Fruit fly (Drosophila melanogaster): ENCODE data around the gene MagR.

MagR gene

dm6 chrX:15733995-15734394 lies at the start of gene MagR, which contains the start of gene CG12379:
Gene MagR (plus strand): TSS chrX:15734270.
Gene CG12379 (minus strand): TSS chrX:15733996.
- peak; percentile 26 for TF ChIP-seq CG33017 (tag; optimal IDR thresholded peaks at IDR 0.05)
- TF ChIP-seq cnc (optimal IDR thresholded peaks at IDR 0.05): no peak
- TF ChIP-seq bab1 (GFP tag; optimal IDR thresholded peaks at IDR 0.05): peak; percentile 65
- TF ChIP-seq toe (GFP tag; optimal IDR thresholded peaks at IDR 0.05): peak; percentile 87
- TF ChIP-seq CG7101 (tag; optimal IDR thresholded peaks at IDR 0.05): peak; percentile 69
- no peak for TF ChIP-seq CG5204 (GFP tag; optimal IDR thresholded peaks at IDR 0.05)
- no peak for TF ChIP-seq kay (GFP tag; ENCODE audit: borderline replicate concordance)
- TF ChIP-seq Clk (GFP tag; optimal IDR thresholded peaks at IDR 0.05): no peak
- TF ChIP-seq CG1620 (GFP tag; optimal IDR thresholded peaks at IDR 0.05): peak; percentile 90
- TF ChIP-seq Mnt (GFP tag; optimal IDR thresholded peaks at IDR 0.05): peak; percentile 87
- peak; percentile 57 for TF ChIP-seq pad (GFP tag; optimal IDR thresholded peaks at IDR 0.05)
- peak; percentile 77 for TF ChIP-seq Crg-1 (GFP tag; optimal IDR thresholded peaks at IDR 0.05)
- TF ChIP-seq Hr96 (GFP tag; optimal IDR thresholded peaks at IDR 0.05): no peak
- TF ChIP-seq tj (GFP tag; optimal IDR thresholded peaks at IDR 0.05): peak; percentile 51
- peak; percentile 71 for TF ChIP-seq CG11617 (GFP tag; optimal IDR thresholded peaks at IDR 0.05)
- TF ChIP-seq CG14711 (tag; optimal IDR thresholded peaks at IDR 0.05): peak; percentile 53
- TF ChIP-seq CG12768 (GFP tag; optimal IDR thresholded peaks at IDR 0.05): peak; percentile 38
- TF ChIP-seq cic (GFP tag; optimal IDR thresholded peaks at IDR 0.05): no peak
- TF ChIP-seq ovo (GFP tag; optimal IDR thresholded peaks at IDR 0.05): peak; percentile 44
- TF ChIP-seq CG7045 (GFP tag; optimal IDR thresholded peaks at IDR 0.05): peak; percentile 41

dm6 chrX:15684419-15684818 lies 49.7 kb upstream of the MagR start:
- TF ChIP-seq CG1620 (GFP tag; optimal IDR thresholded peaks at IDR 0.05): no peak
- TF ChIP-seq ovo (GFP tag; optimal IDR thresholded peaks at IDR 0.05): no peak
- TF ChIP-seq CG7045 (GFP tag; optimal IDR thresholded peaks at IDR 0.05): no peak
- TF ChIP-seq tj (GFP tag; optimal IDR thresholded peaks at IDR 0.05): no peak
- TF ChIP-seq kay (GFP tag; ENCODE audit: borderline replicate concordance): no peak
- no peak for TF ChIP-seq pad (GFP tag; optimal IDR thresholded peaks at IDR 0.05)
- TF ChIP-seq CG5204 (GFP tag; optimal IDR thresholded peaks at IDR 0.05): no peak
- no peak for TF ChIP-seq CG14711 (tag; optimal IDR thresholded peaks at IDR 0.05)
- TF ChIP-seq Clk (GFP tag; optimal IDR thresholded peaks at IDR 0.05): no peak
- no peak for TF ChIP-seq bab1 (GFP tag; optimal IDR thresholded peaks at IDR 0.05)

dm6 chrX:15688757-15689156 lies 45.3 kb upstream of the MagR start, which contains the start of gene CG15599:
Gene CG15599 (minus strand): TSS chrX:15688857.
- TF ChIP-seq Crg-1 (GFP tag; optimal IDR thresholded peaks at IDR 0.05) (no peak), pad (GFP tag; optimal IDR thresholded peaks at IDR 0.05) (no peak), CG1620 (GFP tag; optimal IDR thresholded peaks at IDR 0.05) (no peak), cnc (optimal IDR thresholded peaks at IDR 0.05) (no peak), kay (GFP tag; ENCODE audit: borderline replicate concordance) (no peak), toe (GFP tag; optimal IDR thresholded peaks at IDR 0.05) (no peak), CG7045 (GFP tag; optimal IDR thresholded peaks at IDR 0.05) (no peak), Hr96 (GFP tag; optimal IDR thresholded peaks at IDR 0.05) (no peak), CG7101 (tag; optimal IDR thresholded peaks at IDR 0.05) (no peak), CG11617 (GFP tag; optimal IDR thresholded peaks at IDR 0.05) (no peak), Mnt (GFP tag; optimal IDR thresholded peaks at IDR 0.05) (no peak), Clk (GFP tag; optimal IDR thresholded peaks at IDR 0.05) (no peak), CG14711 (tag; optimal IDR thresholded peaks at IDR 0.05) (no peak), CG12768 (GFP tag; optimal IDR thresholded peaks at IDR 0.05) (no peak), cic (GFP tag; optimal IDR thresholded peaks at IDR 0.05) (no peak), bab1 (GFP tag; optimal IDR thresholded peaks at IDR 0.05) (no peak), ovo (GFP tag; optimal IDR thresholded peaks at IDR 0.05) (no peak)

- TF ChIP-seq bab1 (GFP tag; optimal IDR thresholded peaks at IDR 0.05): no peak
- TF ChIP-seq CG5204 (GFP tag; optimal IDR thresholded peaks at IDR 0.05): peak; percentile 33
- peak; percentile 16 for TF ChIP-seq ovo (GFP tag; optimal IDR thresholded peaks at IDR 0.05)
- TF ChIP-seq tj (GFP tag; optimal IDR thresholded peaks at IDR 0.05): peak; percentile 57
- no peak for TF ChIP-seq CG12768 (GFP tag; optimal IDR thresholded peaks at IDR 0.05)
- peak; percentile 57 for TF ChIP-seq toe (GFP tag; optimal IDR thresholded peaks at IDR 0.05)
- TF ChIP-seq CG1620 (GFP tag; optimal IDR thresholded peaks at IDR 0.05): peak; percentile 35
- no peak for TF ChIP-seq pad (GFP tag; optimal IDR thresholded peaks at IDR 0.05)
- no peak for TF ChIP-seq Hr96 (GFP tag; optimal IDR thresholded peaks at IDR 0.05)
- TF ChIP-seq CG7045 (GFP tag; optimal IDR thresholded peaks at IDR 0.05): no peak
Observed at dm6 chrX:15696854-15697540, 37.1 kb upstream of the MagR start, which contains the start of gene CG8128. Gene CG8128 (plus strand): TSS chrX:15697494.

DNA sequence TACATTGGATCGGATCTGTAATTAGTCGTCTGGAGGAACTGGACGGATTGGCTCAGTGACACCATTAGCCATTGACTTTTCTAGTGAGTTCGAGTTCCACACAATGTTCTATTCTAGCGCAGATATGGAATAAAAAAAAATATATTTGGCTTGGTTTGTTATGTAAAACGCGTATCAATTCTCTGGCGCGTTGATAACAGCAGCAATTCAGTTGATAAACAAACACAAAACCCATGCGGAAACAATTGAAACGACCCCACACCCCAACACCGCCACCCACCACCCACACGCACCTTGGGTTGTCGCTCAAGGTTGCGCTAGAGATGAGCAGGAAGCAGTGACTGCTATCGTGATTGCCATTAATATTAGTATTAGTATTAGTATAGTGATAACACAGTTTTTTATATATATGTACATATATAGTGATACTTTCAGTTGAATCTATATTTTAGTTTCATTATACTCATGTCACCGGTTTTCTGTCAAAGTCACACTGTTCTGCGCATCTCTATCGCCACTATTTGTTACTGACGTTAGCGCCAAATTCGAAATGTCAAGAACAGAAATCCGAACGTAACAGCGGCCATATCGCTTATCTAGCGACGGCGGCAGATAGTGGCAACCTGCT lies 36.4 kb upstream of the MagR start:
- TF ChIP-seq Hr96 (GFP tag; optimal IDR thresholded peaks at IDR 0.05): no peak
- peak; percentile 96 for TF ChIP-seq bab1 (GFP tag; optimal IDR thresholded peaks at IDR 0.05)
- TF ChIP-seq CG1620 (GFP tag; optimal IDR thresholded peaks at IDR 0.05): peak; percentile 81
- TF ChIP-seq ovo (GFP tag; optimal IDR thresholded peaks at IDR 0.05): peak; percentile 76
- peak; percentile 73 for TF ChIP-seq CG12768 (GFP tag; optimal IDR thresholded peaks at IDR 0.05)
- peak; percentile 80 for TF ChIP-seq cic (GFP tag; optimal IDR thresholded peaks at IDR 0.05)
- TF ChIP-seq pad (GFP tag; optimal IDR thresholded peaks at IDR 0.05): peak; percentile 83
- TF ChIP-seq Mnt (GFP tag; optimal IDR thresholded peaks at IDR 0.05): peak; percentile 91
- TF ChIP-seq CG5204 (GFP tag; optimal IDR thresholded peaks at IDR 0.05): peak; percentile 61
- peak; percentile 91 for TF ChIP-seq CG11617 (GFP tag; optimal IDR thresholded peaks at IDR 0.05)
- TF ChIP-seq CG7045 (GFP tag; optimal IDR thresholded peaks at IDR 0.05): peak; percentile 85
- no peak for TF ChIP-seq toe (GFP tag; optimal IDR thresholded peaks at IDR 0.05)
- peak; percentile 96 for TF ChIP-seq CG7101 (tag; optimal IDR thresholded peaks at IDR 0.05)
- TF ChIP-seq CG33017 (tag; optimal IDR thresholded peaks at IDR 0.05): peak; percentile 90
- TF ChIP-seq tj (GFP tag; optimal IDR thresholded peaks at IDR 0.05): peak; percentile 73
- TF ChIP-seq Clk (GFP tag; optimal IDR thresholded peaks at IDR 0.05): peak; percentile 59
- peak; percentile 95 for TF ChIP-seq CG14711 (tag; optimal IDR thresholded peaks at IDR 0.05)
- TF ChIP-seq Crg-1 (GFP tag; optimal IDR thresholded peaks at IDR 0.05): peak; percentile 75
- no peak for TF ChIP-seq cnc (optimal IDR thresholded peaks at IDR 0.05)
- no peak for TF ChIP-seq kay (GFP tag; ENCODE audit: borderline replicate concordance)

Data from whole organism, adult.